Fruit fly (Drosophila melanogaster): ENCODE results near the gene mkg-p.

DNA sequence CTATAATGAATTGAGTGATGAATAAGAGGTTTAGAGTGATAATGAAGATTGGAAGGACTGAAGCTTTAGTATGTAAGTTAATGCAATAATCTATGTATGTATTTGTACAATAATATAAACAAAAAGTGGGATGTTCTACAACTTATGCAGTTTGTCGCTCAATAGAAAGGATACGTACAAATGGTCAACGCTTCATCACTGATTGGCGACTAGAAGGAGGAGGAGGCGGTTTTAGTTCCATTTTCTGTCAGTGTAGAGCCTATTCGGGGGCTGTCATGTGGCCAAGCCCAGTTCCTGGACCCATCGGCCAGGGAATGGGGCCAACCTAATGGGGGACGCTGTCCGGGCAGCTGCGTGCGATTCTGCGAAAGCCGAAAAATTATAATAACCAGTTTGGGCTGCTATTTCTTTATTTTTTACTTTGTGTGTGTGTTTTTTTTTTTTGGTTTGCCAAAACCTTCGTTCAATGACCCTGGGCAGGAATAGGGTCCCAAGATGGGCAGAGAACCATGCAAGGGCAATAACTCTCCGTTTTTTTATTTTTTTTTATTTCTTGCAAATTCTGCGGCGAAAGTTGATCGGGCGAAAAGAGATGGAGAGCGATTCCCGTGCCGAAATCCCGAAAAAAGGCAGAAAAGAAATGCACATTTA lies 36.3 kb downstream of the mkg-p start:
- TF ChIP-seq Sin3A (optimal IDR thresholded peaks at IDR 0.05) = no peak
- no peak for TF ChIP-seq insv (optimal IDR thresholded peaks at IDR 0.05)
- no peak for TF ChIP-seq ttk (optimal IDR thresholded peaks at IDR 0.05)

Data from Kc167 (cell line).